Worm (Caenorhabditis elegans) whole organism, L2 larva: ENCODE results near the gene flp-14.
A peak's percentile ranks its signal among the peaks of the same experiment; 100 is the strongest.

ENCODE experiments used
- C34F6.9 ChIP-seq: fragments of 150-350 bp; optimal IDR thresholded peaks from 2 replicates; lab custom pipeline; 2014; ENCODE audit warnings: missing biosample characterization, missing genetic modification characterization
- F13H6.1 ChIP-seq: sonication (generic microtip); optimal IDR thresholded peaks from 2 replicates; lab custom pipeline; 2016; ENCODE audit warnings: missing genetic modification characterization, missing compliant biosample characterization
- R02D3.7 ChIP-seq: fragments of 150-350 bp; optimal IDR thresholded peaks from 2 replicates; lab custom pipeline; 2014; ENCODE audit warnings: missing biosample characterization, missing genetic modification characterization
- ZK546.5 ChIP-seq: sonication (generic microtip); optimal IDR thresholded peaks from 2 replicates; lab custom pipeline; 2017; ENCODE audit warnings: missing biosample characterization, missing genetic modification characterization
- alr-1 ChIP-seq: fragments of 150-350 bp; optimal IDR thresholded peaks from 2 replicates; lab custom pipeline; 2014; ENCODE audit warnings: missing biosample characterization, missing genetic modification characterization
- aly-2 ChIP-seq: fragments of 150-350 bp; optimal IDR thresholded peaks from 2 replicates; lab custom pipeline; 2014; ENCODE audit warnings: missing biosample characterization, missing genetic modification characterization
- ama-1 ChIP-seq: fragments of 150-350 bp; optimal IDR thresholded peaks from 2 replicates; lab custom pipeline; 2018; ENCODE audit warnings: inconsistent platforms
- blmp-1 ChIP-seq: sonication (generic microtip); optimal IDR thresholded peaks from 2 replicates; lab custom pipeline; 2017; ENCODE audit warnings: missing genetic modification characterization, mild to moderate bottlenecking, missing compliant biosample characterization, antibody characterized with exemption, moderate library complexity; ENCODE audit not compliant: insufficient read depth
- ceh-16 ChIP-seq: fragments of 150-350 bp; optimal IDR thresholded peaks from 2 replicates; lab custom pipeline; 2014; ENCODE audit warnings: missing biosample characterization, missing genetic modification characterization
- ceh-82 ChIP-seq: fragments of 150-350 bp; optimal IDR thresholded peaks from 2 replicates; lab custom pipeline; 2014; ENCODE audit warnings: missing biosample characterization, missing genetic modification characterization
- crh-2 ChIP-seq: sonication (generic microtip); optimal IDR thresholded peaks from 2 replicates; lab custom pipeline; 2017; ENCODE audit warnings: missing biosample characterization, missing genetic modification characterization
- dmd-4 ChIP-seq: sonication (generic microtip); optimal IDR thresholded peaks from 2 replicates; lab custom pipeline; 2017; ENCODE audit warnings: missing biosample characterization, missing genetic modification characterization
- egl-27 ChIP-seq: sonication (generic microtip); optimal IDR thresholded peaks from 3 replicates; lab custom pipeline; 2017; ENCODE audit warnings: missing biosample characterization, missing genetic modification reagents, missing genetic modification characterization
- elt-1 ChIP-seq: fragments of 150-350 bp; optimal IDR thresholded peaks from 2 replicates; lab custom pipeline; 2014; ENCODE audit warnings: missing biosample characterization, missing genetic modification characterization
- elt-3 ChIP-seq: sonication (generic microtip); optimal IDR thresholded peaks from 2 replicates; lab custom pipeline; 2017; ENCODE audit warnings: missing biosample characterization, missing genetic modification characterization
- fos-1 ChIP-seq: fragments of 150-350 bp; optimal IDR thresholded peaks from 2 replicates; lab custom pipeline; 2014; ENCODE audit warnings: missing biosample characterization, missing genetic modification characterization
- gmeb-1 ChIP-seq: fragments of 150-350 bp; optimal IDR thresholded peaks from 2 replicates; lab custom pipeline; 2014; ENCODE audit warnings: missing biosample characterization, missing genetic modification characterization
- lin-11 ChIP-seq: fragments of 150-350 bp; sonication (generic microtip); optimal IDR thresholded peaks from 2 replicates; lab custom pipeline; 2014; ENCODE audit warnings: missing biosample characterization, missing genetic modification characterization, inconsistent platforms, mixed read lengths
- lin-13 ChIP-seq: fragments of 150-350 bp; optimal IDR thresholded peaks from 2 replicates; lab custom pipeline; 2014; ENCODE audit warnings: missing biosample characterization, missing genetic modification reagents, missing genetic modification characterization
- lsy-2 ChIP-seq, 2 experiments: fragments of 150-350 bp in 1 of 2; sonication (generic microtip) in 1 of 2; optimal IDR thresholded peaks; 2 replicates each; lab custom pipeline; 2014 to 2017; ENCODE audit warnings: missing biosample characterization in 2 of 2, missing genetic modification characterization in 2 of 2
- mab-5 ChIP-seq: fragments of 150-350 bp; optimal IDR thresholded peaks from 2 replicates; lab custom pipeline; 2014; ENCODE audit warnings: missing biosample characterization, missing genetic modification characterization
- mbf-1 ChIP-seq: sonication (generic microtip); optimal IDR thresholded peaks from 2 replicates; lab custom pipeline; 2017; ENCODE audit warnings: missing biosample characterization, missing genetic modification characterization
- mdl-1 ChIP-seq, 2 experiments: fragments of 150-350 bp in 1 of 2; sonication (generic microtip) in 1 of 2; optimal IDR thresholded peaks; 2 replicates each; lab custom pipeline; 2017; ENCODE audit warnings: missing biosample characterization in 2 of 2, missing genetic modification characterization in 2 of 2
- nhr-11 ChIP-seq: fragments of 150-350 bp; optimal IDR thresholded peaks from 2 replicates; lab custom pipeline; 2014; ENCODE audit warnings: missing biosample characterization, missing genetic modification characterization
- nhr-12 ChIP-seq: fragments of 150-350 bp; optimal IDR thresholded peaks from 2 replicates; lab custom pipeline; 2014; ENCODE audit warnings: missing biosample characterization, missing genetic modification characterization
- nhr-129 ChIP-seq: fragments of 150-350 bp; optimal IDR thresholded peaks from 2 replicates; lab custom pipeline; 2014; ENCODE audit warnings: missing biosample characterization, missing genetic modification characterization
- nhr-21 ChIP-seq: fragments of 150-350 bp; optimal IDR thresholded peaks from 2 replicates; lab custom pipeline; 2014; ENCODE audit warnings: missing biosample characterization, missing genetic modification characterization
- nhr-23 ChIP-seq: fragments of 150-350 bp; optimal IDR thresholded peaks from 2 replicates; lab custom pipeline; 2014; ENCODE audit warnings: missing biosample characterization, missing genetic modification reagents, missing genetic modification characterization
- nhr-237 ChIP-seq: fragments of 150-350 bp; optimal IDR thresholded peaks from 2 replicates; lab custom pipeline; 2014; ENCODE audit warnings: missing biosample characterization, missing genetic modification characterization
- nhr-25 ChIP-seq: fragments of 150-350 bp; sonication (generic microtip); optimal IDR thresholded peaks from 3 replicates; lab custom pipeline; 2014; ENCODE audit warnings: missing biosample characterization, missing genetic modification characterization
- nhr-6 ChIP-seq: fragments of 150-350 bp; optimal IDR thresholded peaks from 2 replicates; lab custom pipeline; 2014; ENCODE audit warnings: missing biosample characterization, missing genetic modification characterization
- nhr-77 ChIP-seq: fragments of 150-350 bp; optimal IDR thresholded peaks from 2 replicates; lab custom pipeline; 2014; ENCODE audit warnings: missing biosample characterization, missing genetic modification characterization
- peb-1 ChIP-seq: fragments of 150-350 bp; optimal IDR thresholded peaks from 2 replicates; lab custom pipeline; 2014; ENCODE audit warnings: missing biosample characterization, missing genetic modification characterization
- sem-4 ChIP-seq: fragments of 150-350 bp; optimal IDR thresholded peaks from 2 replicates; lab custom pipeline; 2014; ENCODE audit warnings: missing biosample characterization, missing genetic modification reagents, missing genetic modification characterization
- skn-1 ChIP-seq: sonication (generic microtip); optimal IDR thresholded peaks from 2 replicates; lab custom pipeline; 2017; ENCODE audit warnings: missing biosample characterization, missing genetic modification characterization
- sma-3 ChIP-seq: sonication (generic microtip); optimal IDR thresholded peaks from 2 replicates; lab custom pipeline; 2016; ENCODE audit warnings: missing genetic modification reagents, missing genetic modification characterization, missing compliant biosample characterization
- snpc-4 ChIP-seq: fragments of 150-350 bp; optimal IDR thresholded peaks from 2 replicates; lab custom pipeline; 2014; ENCODE audit warnings: missing biosample characterization, missing genetic modification characterization
- unc-55 ChIP-seq: fragments of 150-350 bp; sonication (generic microtip); optimal IDR thresholded peaks from 3 replicates; lab custom pipeline; 2014; ENCODE audit warnings: missing biosample characterization, missing genetic modification reagents, missing genetic modification characterization
- unc-62 ChIP-seq: fragments of 150-350 bp; optimal IDR thresholded peaks from 2 replicates; lab custom pipeline; 2014; ENCODE audit warnings: missing biosample characterization, missing genetic modification reagents, missing genetic modification characterization
- zag-1 ChIP-seq: fragments of 150-350 bp; optimal IDR thresholded peaks from 2 replicates; lab custom pipeline; 2014; ENCODE audit warnings: missing biosample characterization, missing genetic modification characterization
- ztf-1 ChIP-seq: fragments of 200-800 bp; sonication (Bioruptor generic); conservative IDR thresholded peaks from 2 replicates; pipeline ENCODE4 v1.3.6; 2022; ENCODE audit warnings: missing genetic modification characterization, missing compliant biosample characterization
- ztf-11 ChIP-seq: sonication (generic microtip); optimal IDR thresholded peaks from 2 replicates; lab custom pipeline; 2017; ENCODE audit warnings: missing biosample characterization, missing genetic modification characterization
- ztf-4 ChIP-seq: fragments of 150-350 bp; optimal IDR thresholded peaks from 2 replicates; lab custom pipeline; 2014; ENCODE audit warnings: missing biosample characterization, missing genetic modification characterization

Gene flp-14

ce11 chrIII:12892767-12893166 lies 17.5 kb upstream of the flp-14 start:
- TF ChIP-seq nhr-25 (tag; lab: Kevin White, UChicago) (no peak), mdl-1 (tag; optimal IDR thresholded peaks at IDR 0.05; lab: Kevin White, UChicago) (no peak), ceh-82 (tag; lab: Kevin White, UChicago) (no peak), elt-3 (tag; lab: Kevin White, UChicago) (no peak), C34F6.9 (tag; lab: Kevin White, UChicago) (no peak), blmp-1 (tag; lab: Kevin White, UChicago) (no peak), lin-11 (tag; lab: Kevin White, UChicago) (no peak), peb-1 (tag; lab: Kevin White, UChicago) (no peak), snpc-4 (no peak), nhr-237 (tag; lab: Kevin White, UChicago) (no peak), dmd-4 (tag; lab: Kevin White, UChicago) (no peak), egl-27 (no peak), ztf-1 (GFP tag; lab: Robert Waterston, UW) (no peak), lsy-2 (tag; optimal IDR thresholded peaks at IDR 0.05; lab: Kevin White, UChicago) (no peak), mbf-1 (tag; lab: Kevin White, UChicago) (no peak), sma-3 (GFP tag; lab: Kevin White, UChicago) (no peak), nhr-21 (tag; lab: Kevin White, UChicago) (no peak), nhr-6 (tag; lab: Kevin White, UChicago) (no peak), nhr-77 (tag; lab: Kevin White, UChicago) (no peak)
- TF ChIP-seq, all 48 proteins: peak for 0

ce11 chrIII:12894207-12894606 lies 16.1 kb upstream of the flp-14 start:
- no peak for TF ChIP-seq nhr-25 (tag; lab: Kevin White, UChicago)
- no peak for TF ChIP-seq C34F6.9 (tag; lab: Kevin White, UChicago)

- TF ChIP-seq lin-13 (no peak), nhr-12 (tag; lab: Kevin White, UChicago) (no peak), elt-3 (tag; lab: Kevin White, UChicago) (no peak), R02D3.7 (tag; lab: Kevin White, UChicago) (no peak), mab-5 (tag; lab: Kevin White, UChicago) (peak; percentile 76), C34F6.9 (tag; lab: Kevin White, UChicago) (no peak), nhr-25 (tag; lab: Kevin White, UChicago) (no peak)
These were observed 6.3 kb upstream of the flp-14 start for ce11 chrIII:12904052-12904451.

ce11 chrIII:12904987-12905541 lies 5.2 kb upstream of the flp-14 start, which contains the start of gene cox-5A:
Gene cox-5A (plus strand): TSS chrIII:12905491.
- no peak for TF ChIP-seq elt-3 (tag; lab: Kevin White, UChicago)
- peak; percentile 97 for TF ChIP-seq nhr-129 (tag; lab: Kevin White, UChicago)
- peak; percentile 99 for TF ChIP-seq nhr-6 (tag; lab: Kevin White, UChicago)
- TF ChIP-seq unc-62 (GFP tag; lab: Kevin White, UChicago): peak; percentile 94
- peak; percentile 100 for TF ChIP-seq sem-4 (tag; lab: Kevin White, UChicago)
- TF ChIP-seq mab-5 (tag; lab: Kevin White, UChicago): peak; percentile 98
- TF ChIP-seq snpc-4: peak; percentile 92
- peak; percentile 88 for TF ChIP-seq ZK546.5
- TF ChIP-seq dmd-4 (tag; lab: Kevin White, UChicago): peak; percentile 72
- peak; percentile 17 for TF ChIP-seq ztf-11
- peak; percentile 82 to 92 for TF ChIP-seq mdl-1 (tag; optimal IDR thresholded peaks at IDR 0.05; lab: Kevin White, UChicago)
- TF ChIP-seq ceh-16: peak; percentile 93
- TF ChIP-seq ceh-82 (tag; lab: Kevin White, UChicago): peak; percentile 94
- TF ChIP-seq elt-1 (tag; lab: Kevin White, UChicago): no peak
- TF ChIP-seq nhr-237 (tag; lab: Kevin White, UChicago): peak; percentile 89
- peak; percentile 99 for TF ChIP-seq F13H6.1 (tag; lab: Kevin White, UChicago)
- peak; percentile 85 for TF ChIP-seq R02D3.7 (tag; lab: Kevin White, UChicago)
- TF ChIP-seq lin-11 (tag; lab: Kevin White, UChicago): peak; percentile 99
- TF ChIP-seq mbf-1 (tag; lab: Kevin White, UChicago): peak; percentile 57
- peak; percentile 87 for TF ChIP-seq skn-1 (tag; lab: Kevin White, UChicago)
- TF ChIP-seq aly-2 (tag; lab: Kevin White, UChicago): peak; percentile 62
- TF ChIP-seq crh-2 (tag; lab: Kevin White, UChicago): peak; percentile 99
- TF ChIP-seq nhr-12 (tag; lab: Kevin White, UChicago): peak; percentile 83
- TF ChIP-seq peb-1 (tag; lab: Kevin White, UChicago): no peak
- peak; percentile 99 for TF ChIP-seq lin-13
- peak; percentile 100 for TF ChIP-seq fos-1 (tag; lab: Kevin White, UChicago)
- peak; percentile 90 for TF ChIP-seq nhr-77 (tag; lab: Kevin White, UChicago)
- TF ChIP-seq nhr-11: no peak
- peak; percentile 97; the same call in 1 of the 2 replicates for TF ChIP-seq ztf-1 (GFP tag; lab: Robert Waterston, UW)
- peak; percentile 99 for TF ChIP-seq ztf-4 (tag; lab: Kevin White, UChicago)
- TF ChIP-seq zag-1 (tag; lab: Kevin White, UChicago): peak; percentile 96
- no peak for TF ChIP-seq alr-1
- peak; percentile 100 for TF ChIP-seq gmeb-1 (tag; lab: Kevin White, UChicago)
- TF ChIP-seq nhr-21 (tag; lab: Kevin White, UChicago): peak; percentile 99
- peak; percentile 85 for TF ChIP-seq ama-1 (lab: Kevin White, UChicago)
- peak; percentile 89 for TF ChIP-seq blmp-1 (tag; lab: Kevin White, UChicago)
- peak; percentile 100 for TF ChIP-seq unc-55
- TF ChIP-seq nhr-23 (tag; lab: Kevin White, UChicago): no peak
- TF ChIP-seq nhr-25 (tag; lab: Kevin White, UChicago): peak; percentile 99
